Worm (Caenorhabditis elegans): ENCODE measurements around the gene fbxa-131.

ce11 chrV:19778608-19779007 lies 40.4 kb downstream of the fbxa-131 start, which contains the start of gene fbxa-194:
- TF ChIP-seq nhr-237 (tag; optimal IDR thresholded peaks at IDR 0.05) (no peak), nhr-11 (tag; optimal IDR thresholded peaks at IDR 0.05) (no peak)
